Fruit fly (Drosophila melanogaster) whole organism, wandering third instar larva: Measurements from ENCODE around the gene Iml1.

Experiments
- Abd-B ChIP-seq: fragments of >200 bp; optimal IDR thresholded peaks from 2 replicates; lab custom pipeline; 2017; ENCODE audit warnings: missing biosample characterization, missing genetic modification characterization
- CG9705 ChIP-seq: fragments of 200-800 bp; sonication (Bioruptor generic); optimal IDR thresholded peaks from 2 replicates; lab custom pipeline; 2018; ENCODE audit warnings: missing biosample characterization, mild to moderate bottlenecking, missing genetic modification characterization
- Dfd ChIP-seq: fragments of >200 bp; optimal IDR thresholded peaks from 2 replicates; lab custom pipeline; 2017; ENCODE audit warnings: missing biosample characterization, missing genetic modification characterization
- HLH106 ChIP-seq: fragments of 200-800 bp; optimal IDR thresholded peaks from 3 replicates; lab custom pipeline; 2019; ENCODE audit warnings: missing biosample characterization, mild to moderate bottlenecking, missing genetic modification characterization, moderate library complexity
- Hnf4 ChIP-seq: fragments of 200-800 bp; sonication (Bioruptor generic); optimal IDR thresholded peaks from 2 replicates; lab custom pipeline; 2016; ENCODE audit warnings: missing biosample characterization, mild to moderate bottlenecking, missing genetic modification characterization
- Hr83 ChIP-seq: fragments of 200-300 bp; sonication (Bioruptor generic); optimal IDR thresholded peaks from 2 replicates; lab custom pipeline; 2016; ENCODE audit warnings: missing biosample characterization, mild to moderate bottlenecking, missing genetic modification characterization, moderate library complexity; ENCODE audit not compliant: poor library complexity, severe bottlenecking
- N ChIP-seq: fragments of >200 bp; optimal IDR thresholded peaks from 2 replicates; lab custom pipeline; 2018; ENCODE audit warnings: missing biosample characterization, missing external identifiers, missing genetic modification characterization
- Rel ChIP-seq, 2 experiments: fragments of 200-800 bp; sonication (Bioruptor generic) in 1 of 2; optimal IDR thresholded peaks; 2 replicates in 1 of 2; 3 replicates in 1 of 2; lab custom pipeline; 2016 to 2019; ENCODE audit warnings: mild to moderate bottlenecking in 2 of 2, missing biosample characterization in 2 of 2, missing genetic modification characterization in 2 of 2, moderate library complexity in 1 of 2
- Sp1 ChIP-seq: fragments of 200-800 bp; sonication (Bioruptor generic); optimal IDR thresholded peaks from 3 replicates; lab custom pipeline; 2019; ENCODE audit warnings: missing biosample characterization, mild to moderate bottlenecking, missing genetic modification characterization, moderate library complexity
- Vsx2 ChIP-seq: fragments of 200-300, 225-300 bp; sonication (Bioruptor generic); optimal IDR thresholded peaks from 2 replicates; lab custom pipeline; 2018; ENCODE audit warnings: missing biosample characterization, missing genetic modification characterization; ENCODE audit not compliant: partially characterized antibody
- br ChIP-seq: fragments of 200-800 bp; sonication (Bioruptor generic); optimal IDR thresholded peaks from 2 replicates; lab custom pipeline; 2016; ENCODE audit warnings: missing biosample characterization, missing genetic modification characterization
- brk ChIP-seq: fragments of 200-800 bp; sonication (Bioruptor generic); optimal IDR thresholded peaks from 2 replicates; lab custom pipeline; 2016; ENCODE audit warnings: missing biosample characterization, mild to moderate bottlenecking, missing genetic modification characterization
- dsf ChIP-seq: sonication (Bioruptor generic); optimal IDR thresholded peaks from 2 replicates; lab custom pipeline; 2016; ENCODE audit warnings: missing biosample characterization, missing genetic modification characterization, borderline replicate concordance
- ey ChIP-seq: fragments of 200-800 bp; sonication (Bioruptor generic); optimal IDR thresholded peaks from 2 replicates; lab custom pipeline; 2016; ENCODE audit warnings: missing biosample characterization, missing genetic modification characterization
- foxo ChIP-seq, 2 experiments: fragments of 200-800 bp; sonication (Bioruptor generic); optimal IDR thresholded peaks; 2 replicates in 1 of 2; 3 replicates in 1 of 2; lab custom pipeline; 2016 to 2017; ENCODE audit warnings: missing biosample characterization in 2 of 2, missing genetic modification characterization in 2 of 2
- fru ChIP-seq: fragments of 200-800 bp; sonication (Bioruptor generic); optimal IDR thresholded peaks from 3 replicates; lab custom pipeline; 2016; ENCODE audit warnings: missing biosample characterization, mild to moderate bottlenecking, missing genetic modification characterization
- jim ChIP-seq: fragments of 175-275, 200-325 bp; sonication (Bioruptor generic); optimal IDR thresholded peaks from 2 replicates; lab custom pipeline; 2016; ENCODE audit warnings: missing biosample characterization, mild to moderate bottlenecking, missing genetic modification characterization
- rgr ChIP-seq: fragments of 200-800 bp; sonication (Bioruptor generic); optimal IDR thresholded peaks from 3 replicates; lab custom pipeline; 2016; ENCODE audit warnings: missing biosample characterization, mild to moderate bottlenecking, missing genetic modification characterization
- sage ChIP-seq: fragments of 200-800 bp; sonication (Bioruptor generic); optimal IDR thresholded peaks from 2 replicates; lab custom pipeline; 2016; ENCODE audit warnings: missing biosample characterization, mild to moderate bottlenecking, missing genetic modification characterization
- sv ChIP-seq: fragments of 200-800 bp; sonication (Bioruptor generic); optimal IDR thresholded peaks from 3 replicates; lab custom pipeline; 2016; ENCODE audit warnings: missing biosample characterization, missing genetic modification characterization
- tai ChIP-seq: sonication (Bioruptor generic); optimal IDR thresholded peaks from 2 replicates; lab custom pipeline; 2016; ENCODE audit warnings: missing biosample characterization, missing genetic modification characterization
- woc ChIP-seq: sonication (Bioruptor generic); optimal IDR thresholded peaks from 2 replicates; lab custom pipeline; 2016; ENCODE audit warnings: missing biosample characterization, mild to moderate bottlenecking, missing genetic modification characterization

The Iml1 gene

dm6 chr3L:1478998-1479680 lies 54.7 kb downstream of the Iml1 start (continued):
- TF ChIP-seq HLH106 (tag; lab: Kevin White, UChicago) (peak; percentile 54), Hnf4 (no peak), Hr83 (GFP tag; lab: Kevin White, UChicago) (no peak), Vsx2 (GFP tag; lab: Kevin White, UChicago) (no peak)
- TF ChIP-seq, all 38 proteins: peak for 12

DNA sequence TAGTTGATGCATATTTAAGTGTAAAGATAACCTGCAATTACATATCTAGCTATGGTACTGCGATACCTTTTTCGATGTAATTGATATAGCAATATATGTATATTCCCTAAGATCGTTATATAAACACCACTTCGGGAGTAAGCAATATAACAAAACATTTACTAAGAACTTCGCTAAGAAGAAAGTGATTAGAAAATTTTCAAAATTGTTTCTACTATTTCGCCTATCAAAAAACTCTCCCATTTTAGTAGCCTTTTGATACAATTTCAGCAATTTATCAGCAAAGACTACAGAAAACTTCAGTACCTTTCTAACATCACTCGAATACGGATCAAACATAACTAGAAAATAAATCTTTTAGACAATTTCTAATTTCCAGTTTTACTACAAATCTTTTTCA lies 56.5 kb downstream of the Iml1 start, which contains the start of gene robl62A:
robl62A (plus strand) TSS at position 301 of the 400 bp plus-strand sequence.
- TF ChIP-seq N (GFP tag; lab: Kevin White, UChicago), result no peak
- TF ChIP-seq rgr (GFP tag; lab: Kevin White, UChicago), result no peak
- no peak for TF ChIP-seq fru (GFP tag; lab: Kevin White, UChicago)
- TF ChIP-seq Abd-B (GFP tag; lab: Kevin White, UChicago), result no peak
- no peak for TF ChIP-seq br (GFP tag; lab: Kevin White, UChicago)
- TF ChIP-seq sage (GFP tag; lab: Kevin White, UChicago), result no peak
- TF ChIP-seq jim (GFP tag; lab: Kevin White, UChicago), result no peak
- no peak for TF ChIP-seq Hnf4
- no peak for TF ChIP-seq woc (GFP tag; lab: Kevin White, UChicago)
- no peak for TF ChIP-seq sv
- no peak for TF ChIP-seq foxo (GFP tag; optimal IDR thresholded peaks at IDR 0.05; lab: Kevin White, UChicago)
- no peak for TF ChIP-seq Sp1 (GFP tag; lab: Kevin White, UChicago)
- TF ChIP-seq, all 38 proteins: peak for 0

- TF ChIP-seq tai (no peak), Dfd (GFP tag; lab: Kevin White, UChicago) (no peak), CG9705 (GFP tag; lab: Kevin White, UChicago) (no peak), N (GFP tag; lab: Kevin White, UChicago) (no peak), Rel (GFP tag; optimal IDR thresholded peaks at IDR 0.05; lab: Kevin White, UChicago) (no peak), Rel (tag; optimal IDR thresholded peaks at IDR 0.05; lab: Kevin White, UChicago) (no peak), rgr (GFP tag; lab: Kevin White, UChicago) (no peak), HLH106 (tag; lab: Kevin White, UChicago) (no peak), brk (no peak), dsf (GFP tag; lab: Kevin White, UChicago) (no peak), fru (GFP tag; lab: Kevin White, UChicago) (no peak), sv (no peak), Sp1 (GFP tag; lab: Kevin White, UChicago) (no peak), ey (GFP tag; lab: Kevin White, UChicago) (no peak)
These were observed 58.7 kb downstream of the Iml1 start, which contains the start of gene Ptp61F for dm6 chr3L:1475157-1475556. Gene Ptp61F (minus strand): TSS chr3L:1475257.
